Worm (Caenorhabditis elegans) whole organism, young adult: ENCODE measurements around the gene pkg-2.

Source experiments
- B0019.2 ChIP-seq: fragments of 200-800 bp; sonication (Bioruptor generic); conservative IDR thresholded peaks from 2 replicates; pipeline ENCODE4 v1.3.6; 2022; ENCODE audit warnings: missing genetic modification reagents, missing genetic modification characterization, missing compliant biosample characterization
- B0035.1 ChIP-seq: sonication (generic microtip); optimal IDR thresholded peaks from 2 replicates; lab custom pipeline; 2016; ENCODE audit warnings: missing genetic modification characterization, mild to moderate bottlenecking, missing compliant biosample characterization, missing genotype, missing genetic modification reagents
- B0336.3 ChIP-seq: fragments of 200-800 bp; sonication (Bioruptor generic); IDR thresholded peaks from 2 replicates; pipeline ENCODE4 v1.3.6; 2022; ENCODE audit warnings: missing genetic modification characterization, missing compliant biosample characterization
- C17E4.6 ChIP-seq: fragments of 200-800 bp; sonication (Bioruptor generic); IDR thresholded peaks from 2 replicates; pipeline ENCODE4 v1.3.6; 2022; ENCODE audit warnings: missing genetic modification reagents, missing genetic modification characterization, missing compliant biosample characterization
- D2030.7 ChIP-seq: fragments of 200-800 bp; sonication (Bioruptor generic); IDR thresholded peaks from 2 replicates; pipeline ENCODE4 v1.3.6; 2022; ENCODE audit warnings: missing genetic modification reagents, missing genetic modification characterization, missing compliant biosample characterization
- F22D6.2 ChIP-seq: sonication (generic microtip); optimal IDR thresholded peaks from 2 replicates; lab custom pipeline; 2016; ENCODE audit warnings: mild to moderate bottlenecking, missing genetic modification characterization, missing compliant biosample characterization
- F23B12.7 ChIP-seq: sonication (generic microtip); optimal IDR thresholded peaks from 2 replicates; lab custom pipeline; 2017; ENCODE audit warnings: missing genetic modification characterization, mild to moderate bottlenecking, missing compliant biosample characterization, antibody characterized with exemption, moderate library complexity; ENCODE audit not compliant: insufficient read depth
- F52B5.7 ChIP-seq: sonication (generic microtip); optimal IDR thresholded peaks from 2 replicates; lab custom pipeline; 2016; ENCODE audit warnings: mild to moderate bottlenecking, missing genetic modification characterization, missing compliant biosample characterization
- T07F8.4 ChIP-seq: sonication (generic microtip); optimal IDR thresholded peaks from 2 replicates; lab custom pipeline; 2016; ENCODE audit warnings: mild to moderate bottlenecking, missing genetic modification characterization, moderate library complexity, missing compliant biosample characterization
- T26A5.8 ChIP-seq: sonication (generic microtip); optimal IDR thresholded peaks from 2 replicates; lab custom pipeline; 2016; ENCODE audit warnings: missing genetic modification characterization, missing compliant biosample characterization
- Y53G8AR.9 ChIP-seq: fragments of 200-800 bp; sonication (Bioruptor generic); conservative IDR thresholded peaks from 2 replicates; pipeline ENCODE4 v1.3.6; 2022; ENCODE audit warnings: missing genetic modification reagents, missing genetic modification characterization, missing compliant biosample characterization
- Y79H2A.3 ChIP-seq: fragments of 200-800 bp; sonication (Bioruptor generic); conservative IDR thresholded peaks from 2 replicates; pipeline ENCODE4 v1.3.6; 2022; ENCODE audit warnings: missing genetic modification reagents, missing genetic modification characterization, missing compliant biosample characterization
- Y95B8A.8 ChIP-seq: fragments of 200-800 bp; sonication (Bioruptor generic); IDR thresholded peaks from 2 replicates; pipeline ENCODE4 v1.3.6; 2022; ENCODE audit warnings: missing genetic modification reagents, missing genetic modification characterization, missing compliant biosample characterization
- akir-1 ChIP-seq: fragments of 200-800 bp; sonication (Bioruptor generic); optimal IDR thresholded peaks from 2 replicates; lab custom pipeline; 2018; ENCODE audit warnings: mild to moderate bottlenecking, missing genetic modification characterization, moderate library complexity, missing compliant biosample characterization
- aptf-2 ChIP-seq: fragments of 200-800 bp; sonication (Bioruptor generic); conservative IDR thresholded peaks from 2 replicates; pipeline ENCODE4 v1.3.6; 2022; ENCODE audit warnings: missing genetic modification reagents, missing genetic modification characterization, missing compliant biosample characterization
- atf-7 ChIP-seq: sonication (generic microtip); optimal IDR thresholded peaks from 2 replicates; lab custom pipeline; 2017; ENCODE audit warnings: mild to moderate bottlenecking, missing genetic modification characterization, missing compliant biosample characterization
- athp-1 ChIP-seq: sonication (generic microtip); optimal IDR thresholded peaks from 2 replicates; lab custom pipeline; 2017; ENCODE audit warnings: mild to moderate bottlenecking, missing genetic modification characterization, missing compliant biosample characterization
- attf-5 ChIP-seq: fragments of 200-800 bp; sonication (Bioruptor generic); optimal IDR thresholded peaks from 2 replicates; lab custom pipeline; 2018; ENCODE audit warnings: mild to moderate bottlenecking, missing genetic modification characterization, missing compliant biosample characterization
- bed-1 ChIP-seq: fragments of 200-800 bp; sonication (Bioruptor generic); IDR thresholded peaks from 2 replicates; pipeline ENCODE4 v1.3.6; 2022; ENCODE audit warnings: missing genetic modification reagents, missing genetic modification characterization, missing compliant biosample characterization
- cebp-1 ChIP-seq, 2 experiments: fragments of 200-800 bp in 1 of 2; sonication (Bioruptor generic) in 1 of 2; sonication (generic microtip) in 1 of 2; IDR thresholded peaks in 1 of 2; optimal IDR thresholded peaks in 1 of 2; 2 replicates each; pipeline versions ENCODE4 v1.3.6 to Lab custom; 2017 to 2022; ENCODE audit warnings: missing compliant biosample characterization in 2 of 2, missing genetic modification characterization in 2 of 2, mild to moderate bottlenecking in 1 of 2, missing genetic modification reagents in 1 of 2, moderate library complexity in 1 of 2
- ceh-100 ChIP-seq: fragments of 200-800 bp; sonication (Bioruptor generic); IDR thresholded peaks from 2 replicates; pipeline ENCODE4 v1.3.6; 2022; ENCODE audit warnings: missing genetic modification reagents, missing genetic modification characterization, missing compliant biosample characterization
- hlh-12 ChIP-seq: sonication (generic microtip); optimal IDR thresholded peaks from 2 replicates; lab custom pipeline; 2016; ENCODE audit warnings: missing genetic modification characterization, missing compliant biosample characterization
- hlh-26 ChIP-seq: fragments of 200-800 bp; sonication (Bioruptor generic); conservative IDR thresholded peaks from 2 replicates; pipeline ENCODE4 v1.3.6; 2022; ENCODE audit warnings: missing genetic modification reagents, missing genetic modification characterization, missing compliant biosample characterization
- hrde-1 ChIP-seq: sonication (generic microtip); optimal IDR thresholded peaks from 2 replicates; lab custom pipeline; 2016; ENCODE audit warnings: missing genetic modification characterization, mild to moderate bottlenecking, missing compliant biosample characterization, moderate library complexity, missing genotype, missing genetic modification reagents, borderline replicate concordance
- hsf-1 ChIP-seq: fragments of 200-800 bp; sonication (Bioruptor generic); IDR thresholded peaks from 2 replicates; pipeline ENCODE4 v1.3.6; 2022; ENCODE audit warnings: missing genetic modification reagents, missing genetic modification characterization, missing compliant biosample characterization
- let-526 ChIP-seq: fragments of 200-800 bp; sonication (Bioruptor generic); IDR thresholded peaks from 2 replicates; pipeline ENCODE4 v1.3.6; 2022; ENCODE audit warnings: missing genetic modification reagents, missing genetic modification characterization, missing compliant biosample characterization
- let-607 ChIP-seq, 2 experiments: fragments of 200-800 bp in 1 of 2; sonication (Bioruptor generic) in 1 of 2; sonication (generic microtip) in 1 of 2; optimal IDR thresholded peaks; 2 replicates each; lab custom pipeline; 2016 to 2018; ENCODE audit warnings: mild to moderate bottlenecking in 2 of 2, missing compliant biosample characterization in 2 of 2, missing genetic modification characterization in 2 of 2, moderate library complexity in 2 of 2, missing genotype in 1 of 2
- lin-26 ChIP-seq: fragments of 200-800 bp; sonication (Bioruptor generic); IDR thresholded peaks from 2 replicates; pipeline ENCODE4 v1.3.6; 2022; ENCODE audit warnings: missing genetic modification reagents, missing genetic modification characterization, missing compliant biosample characterization
- lin-54 ChIP-seq: fragments of 200-800 bp; sonication (Bioruptor generic); optimal IDR thresholded peaks from 2 replicates; lab custom pipeline; 2018; ENCODE audit warnings: mild to moderate bottlenecking, missing genetic modification characterization, missing compliant biosample characterization
- lir-1 ChIP-seq: fragments of 200-800 bp; sonication (Bioruptor generic); conservative IDR thresholded peaks from 2 replicates; pipeline ENCODE4 v1.3.6; 2022; ENCODE audit warnings: missing genetic modification reagents, missing genetic modification characterization, missing compliant biosample characterization
- lsl-1 ChIP-seq: fragments of 200-800 bp; sonication (Bioruptor generic); optimal IDR thresholded peaks from 2 replicates; lab custom pipeline; 2018; ENCODE audit warnings: mild to moderate bottlenecking, missing genetic modification characterization, moderate library complexity, missing compliant biosample characterization
- madf-10 ChIP-seq: sonication (generic microtip); optimal IDR thresholded peaks from 2 replicates; lab custom pipeline; 2016; ENCODE audit warnings: mild to moderate bottlenecking, missing genetic modification characterization, missing compliant biosample characterization
- madf-3 ChIP-seq: fragments of 200-800 bp; sonication (Bioruptor generic); IDR thresholded peaks from 2 replicates; pipeline ENCODE4 v1.3.6; 2022; ENCODE audit warnings: missing genetic modification reagents, missing genetic modification characterization, missing compliant biosample characterization
- madf-8 ChIP-seq: fragments of 200-800 bp; sonication (Bioruptor generic); conservative IDR thresholded peaks from 2 replicates; pipeline ENCODE4 v1.3.6; 2022; ENCODE audit warnings: missing genetic modification reagents, missing genetic modification characterization, missing compliant biosample characterization
- nfya-1 ChIP-seq: sonication (generic microtip); optimal IDR thresholded peaks from 2 replicates; lab custom pipeline; 2017; ENCODE audit warnings: antibody characterized with exemption, missing compliant biosample characterization, missing genetic modification characterization, borderline replicate concordance; ENCODE audit not compliant: insufficient read depth
- nfyb-1 ChIP-seq: fragments of 200-800 bp; sonication (Bioruptor generic); IDR thresholded peaks from 2 replicates; pipeline ENCODE4 v1.3.6; 2022; ENCODE audit warnings: missing genetic modification reagents, missing genetic modification characterization, missing compliant biosample characterization
- nhr-120 ChIP-seq: fragments of 200-800 bp; sonication (Bioruptor generic); IDR thresholded peaks from 2 replicates; pipeline ENCODE4 v1.3.6; 2022; ENCODE audit warnings: missing genetic modification characterization, missing compliant biosample characterization
- pha-4 ChIP-seq: fragments of 150-350 bp; sonication (generic microtip); optimal IDR thresholded peaks from 2 replicates; lab custom pipeline; 2014; ENCODE audit warnings: missing biosample characterization, missing genetic modification reagents, missing genetic modification characterization
- rpc-1 ChIP-seq, 2 experiments: fragments of 150-350 bp in 1 of 2; sonication (generic microtip) in 1 of 2; optimal IDR thresholded peaks; 2 replicates each; lab custom pipeline; 2014 to 2018; ENCODE audit warnings: missing biosample characterization in 1 of 2, missing genetic modification characterization in 1 of 2, missing genetic modification reagents in 1 of 2, missing genotype in 1 of 2
- snpc-1.1 ChIP-seq: sonication (generic microtip); optimal IDR thresholded peaks from 2 replicates; lab custom pipeline; 2017; ENCODE audit warnings: missing genetic modification characterization, mild to moderate bottlenecking, missing compliant biosample characterization, antibody characterized with exemption, moderate library complexity, missing genotype, missing genetic modification reagents; ENCODE audit not compliant: insufficient read depth
- snpc-3.4 ChIP-seq: sonication (generic microtip); optimal IDR thresholded peaks from 2 replicates; lab custom pipeline; 2017; ENCODE audit warnings: missing genetic modification characterization, mild to moderate bottlenecking, missing compliant biosample characterization, antibody characterized with exemption, moderate library complexity, missing genotype, missing genetic modification reagents
- tbp1 ChIP-seq: fragments of 200-800 bp; sonication (Bioruptor generic); optimal IDR thresholded peaks from 2 replicates; lab custom pipeline; 2018; ENCODE audit warnings: mild to moderate bottlenecking, missing genetic modification characterization, missing compliant biosample characterization
- tbx-9 ChIP-seq: sonication (generic microtip); optimal IDR thresholded peaks from 2 replicates; lab custom pipeline; 2016; ENCODE audit warnings: borderline replicate concordance, missing genetic modification characterization, inconsistent platforms, missing compliant biosample characterization
- unc-62 ChIP-seq: fragments of 150-350 bp; optimal IDR thresholded peaks from 2 replicates; lab custom pipeline; 2014; ENCODE audit warnings: missing biosample characterization, missing genetic modification reagents, missing genetic modification characterization
- ztf-25 ChIP-seq: fragments of 200-800 bp; sonication (Bioruptor generic); IDR thresholded peaks from 2 replicates; pipeline ENCODE4 v1.3.6; 2022; ENCODE audit warnings: missing genetic modification reagents, missing genetic modification characterization, missing compliant biosample characterization
- ztf-26 ChIP-seq: sonication (generic microtip); optimal IDR thresholded peaks from 2 replicates; lab custom pipeline; 2017; ENCODE audit warnings: missing genetic modification characterization, missing compliant biosample characterization
- ztf-6 ChIP-seq: fragments of 200-800 bp; sonication (Bioruptor generic); IDR thresholded peaks from 2 replicates; pipeline ENCODE4 v1.3.6; 2022; ENCODE audit warnings: missing genetic modification reagents, missing genetic modification characterization, missing compliant biosample characterization

The pkg-2 gene

DNA sequence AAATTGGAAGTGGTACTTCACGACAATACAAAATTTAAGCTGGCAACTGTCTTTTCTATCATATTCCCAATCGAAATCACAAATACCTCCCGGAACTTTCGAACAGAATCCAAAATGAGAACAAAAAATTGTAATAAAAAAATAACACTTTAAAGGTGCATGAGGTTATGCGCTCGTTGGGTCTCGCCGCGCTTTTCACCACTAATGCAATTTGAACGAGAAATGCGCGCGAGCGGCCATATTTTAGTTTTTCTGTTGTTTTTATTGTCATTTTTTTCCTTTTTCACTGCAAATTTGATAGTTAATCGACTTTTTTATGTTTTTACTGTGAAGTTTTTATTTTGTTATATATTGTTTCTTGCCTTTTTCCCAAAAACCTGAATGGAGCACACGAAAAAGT, 9.6 kb upstream of the pkg-2 start, which contains the start of gene mes-6:
TSS of gene mes-6 (plus strand) at position 229 of the 400 bp plus-strand sequence.
- TF ChIP-seq ceh-100 (GFP tag; lab: Robert Waterston, UW): no peak
- TF ChIP-seq atf-7: no peak
- TF ChIP-seq ztf-6 (GFP tag; lab: Robert Waterston, UW): no peak
- TF ChIP-seq T07F8.4 (tag; lab: Kevin White, UChicago): no peak
- TF ChIP-seq madf-3 (GFP tag; lab: Robert Waterston, UW): no peak
- TF ChIP-seq lin-54 (GFP tag; lab: Kevin White, UChicago): peak; percentile 75
- TF ChIP-seq B0336.3 (GFP tag; lab: Robert Waterston, UW): no peak
- no peak for TF ChIP-seq unc-62 (GFP tag; lab: Kevin White, UChicago)
- no peak for TF ChIP-seq tbx-9 (tag; lab: Kevin White, UChicago)
- no peak for TF ChIP-seq let-607 (tag; optimal IDR thresholded peaks at IDR 0.05; lab: Kevin White, UChicago)
- peak; percentile 20 for TF ChIP-seq tbp1 (GFP tag; lab: Kevin White, UChicago)
- TF ChIP-seq hrde-1 (tag; lab: Kevin White, UChicago): no peak
- no peak for TF ChIP-seq attf-5 (GFP tag; lab: Kevin White, UChicago)
- no peak for TF ChIP-seq madf-10
- no peak for TF ChIP-seq nfyb-1 (GFP tag; lab: Robert Waterston, UW)
- TF ChIP-seq B0019.2 (GFP tag; lab: Robert Waterston, UW): no peak
- TF ChIP-seq hlh-12 (tag; lab: Kevin White, UChicago): no peak
- no peak for TF ChIP-seq nfya-1
- TF ChIP-seq nhr-120 (GFP tag; lab: Robert Waterston, UW): no peak
- no peak for TF ChIP-seq lin-26
- no peak for TF ChIP-seq hlh-26 (GFP tag; lab: Robert Waterston, UW)
- no peak for TF ChIP-seq akir-1 (GFP tag; lab: Kevin White, UChicago)
- peak; percentile 73 for TF ChIP-seq madf-8 (GFP tag; lab: Robert Waterston, UW)
- no peak for TF ChIP-seq Y79H2A.3 (GFP tag; lab: Robert Waterston, UW)
- peak; percentile 72 for TF ChIP-seq F23B12.7 (tag; lab: Kevin White, UChicago)
- TF ChIP-seq athp-1 (tag; lab: Kevin White, UChicago): no peak
- no peak for TF ChIP-seq F52B5.7 (tag; lab: Kevin White, UChicago)
- TF ChIP-seq snpc-1.1: no peak
- TF ChIP-seq F22D6.2 (tag; lab: Kevin White, UChicago): no peak
- no peak for TF ChIP-seq hsf-1 (GFP tag; lab: Robert Waterston, UW)
- no peak for TF ChIP-seq B0035.1 (tag; lab: Kevin White, UChicago)
- no peak for TF ChIP-seq Y53G8AR.9
- TF ChIP-seq lsl-1 (GFP tag; lab: Kevin White, UChicago): peak; percentile 72
- TF ChIP-seq ztf-26 (tag; lab: Kevin White, UChicago): no peak
- no peak for TF ChIP-seq let-526 (GFP tag; lab: Robert Waterston, UW)
- TF ChIP-seq T26A5.8: no peak
- no peak for TF ChIP-seq pha-4 (tag; lab: Kevin White, UChicago)
- no peak for TF ChIP-seq lir-1
- no peak for TF ChIP-seq ztf-25 (GFP tag; lab: Robert Waterston, UW)
- no peak for TF ChIP-seq C17E4.6 (GFP tag; lab: Robert Waterston, UW)
- no peak for TF ChIP-seq aptf-2 (GFP tag; lab: Robert Waterston, UW)
- no peak for TF ChIP-seq cebp-1 (GFP tag; IDR thresholded peaks at IDR 0.05; lab: Robert Waterston, UW)
- TF ChIP-seq cebp-1 (tag; optimal IDR thresholded peaks at IDR 0.05; lab: Kevin White, UChicago): no peak
- peak; percentile 70 for TF ChIP-seq D2030.7 (GFP tag; lab: Robert Waterston, UW)
- TF ChIP-seq Y95B8A.8 (GFP tag; lab: Robert Waterston, UW): peak; percentile 28; the same call in 1 of the 2 replicates
- peak; percentile 81 for TF ChIP-seq snpc-3.4 (tag; lab: Kevin White, UChicago)
- no peak for TF ChIP-seq bed-1 (GFP tag; lab: Robert Waterston, UW)
- TF ChIP-seq rpc-1 (optimal IDR thresholded peaks at IDR 0.05; lab: Kevin White, UChicago): no peak
- no peak for TF ChIP-seq rpc-1 (tag; optimal IDR thresholded peaks at IDR 0.05; lab: Kevin White, UChicago)
